Worm (Caenorhabditis elegans) whole organism, L4 larva: ENCODE measurements around the gene Y15E3A.4.

Experiments
- daf-19 ChIP-seq: fragments of 200-800 bp; sonication (Bioruptor generic); conservative IDR thresholded peaks from 2 replicates; pipeline ENCODE4 v1.3.6; 2022; ENCODE audit warnings: missing genetic modification characterization, missing compliant biosample characterization
- lin-15B ChIP-seq: fragments of 150-350 bp; sonication (generic microtip); optimal IDR thresholded peaks from 3 replicates; lab custom pipeline; 2014; ENCODE audit warnings: missing biosample characterization, missing genetic modification characterization

DNA sequence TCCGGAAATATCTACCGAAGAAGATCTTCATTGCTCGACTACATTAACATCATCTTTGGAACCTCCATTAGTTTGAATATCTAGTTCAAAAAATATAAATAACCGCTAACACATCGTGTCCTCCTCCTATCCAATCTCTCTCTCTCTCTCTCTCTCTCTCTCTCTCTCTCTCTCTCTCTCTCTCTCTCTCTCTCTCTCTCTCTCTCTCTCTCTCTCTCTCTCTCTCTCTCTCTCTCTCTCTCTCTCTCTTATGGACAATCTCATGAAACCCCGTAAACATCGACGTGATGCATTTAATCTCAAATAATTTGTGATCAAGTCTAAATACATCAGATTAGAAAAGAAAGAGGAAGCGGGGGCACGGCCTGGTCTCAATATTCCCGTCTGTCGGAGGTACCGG is 51.5 kb downstream of the Y15E3A.4 start:
- TF ChIP-seq daf-19, result no peak
- TF ChIP-seq lin-15B (tag; lab: Kevin White, UChicago), result no peak
